Worm (Caenorhabditis elegans): Measurements from ENCODE around the gene cdkl-1.

ce11 chrV:11070388-11070787 lies 28.3 kb upstream of the cdkl-1 start:
- no peak for TF ChIP-seq him-1 (tag; optimal IDR thresholded peaks at IDR 0.05)
- no peak for TF ChIP-seq dao-5 (tag; optimal IDR thresholded peaks at IDR 0.05)
